Fruit fly (Drosophila melanogaster) whole organism, embryonic: ENCODE data around the gene mof.

ENCODE experiments used
- Blimp-1 ChIP-seq: fragments of 200-800 bp; sonication (Bioruptor generic); optimal IDR thresholded peaks from 3 replicates; lab custom pipeline; 2018; ENCODE audit warnings: missing biosample characterization, missing genetic modification characterization, mild to moderate bottlenecking, moderate library complexity, missing genetic modification reagents
- CG10147 ChIP-seq: fragments of 200-800 bp; sonication (Bioruptor generic); optimal IDR thresholded peaks from 2 replicates; lab custom pipeline; 2019; ENCODE audit warnings: missing biosample characterization, mild to moderate bottlenecking, missing genetic modification characterization, moderate library complexity
- CG10209 ChIP-seq: fragments of 200-800 bp; sonication (Bioruptor generic); optimal IDR thresholded peaks from 3 replicates; lab custom pipeline; 2017; ENCODE audit warnings: missing biosample characterization, mild to moderate bottlenecking, missing genetic modification characterization, missing genetic modification reagents
- CG10366 ChIP-seq: fragments of 200-800 bp; sonication (Bioruptor generic); IDR thresholded peaks from 2 replicates; pipeline ENCODE4 v1.3.6; 2022; ENCODE audit warnings: missing biosample characterization, missing genetic modification characterization
- CG11695 ChIP-seq: fragments of 200-800 bp; sonication (Bioruptor generic); IDR thresholded peaks from 3 replicates; pipeline ENCODE4 v1.3.6; 2022; ENCODE audit warnings: missing biosample characterization, missing genetic modification characterization
- CG12769 ChIP-seq: fragments of 200-800 bp; sonication (Bioruptor generic); optimal IDR thresholded peaks from 2 replicates; lab custom pipeline; 2019; ENCODE audit warnings: missing biosample characterization, mild to moderate bottlenecking, missing genetic modification characterization, moderate library complexity
- CG13287 ChIP-seq: fragments of 200-800 bp; sonication (Bioruptor generic); IDR thresholded peaks from 2 replicates; pipeline ENCODE4 v1.3.6; 2022; ENCODE audit warnings: missing biosample characterization, missing genetic modification characterization; ENCODE audit not compliant: partially characterized antibody
- CG15011 ChIP-seq: fragments of 200-800 bp; sonication (Bioruptor generic); optimal IDR thresholded peaks from 3 replicates; lab custom pipeline; 2018; ENCODE audit warnings: missing biosample characterization, mild to moderate bottlenecking, missing genetic modification characterization
- CG17568 ChIP-seq: fragments of 200-800 bp; sonication (Bioruptor generic); optimal IDR thresholded peaks from 2 replicates; lab custom pipeline; 2018; ENCODE audit warnings: missing biosample characterization, mild to moderate bottlenecking, missing genetic modification characterization, moderate library complexity
- CG2678 ChIP-seq: fragments of 200-800 bp; sonication (Bioruptor generic); optimal IDR thresholded peaks from 3 replicates; lab custom pipeline; 2019; ENCODE audit warnings: missing biosample characterization, mild to moderate bottlenecking, missing genetic modification characterization, moderate library complexity
- CG2712 ChIP-seq: fragments of 200-800 bp; optimal IDR thresholded peaks from 3 replicates; lab custom pipeline; 2019; ENCODE audit warnings: missing biosample characterization, mild to moderate bottlenecking, missing genetic modification characterization, moderate library complexity
- CG3407 ChIP-seq: fragments of 200-800 bp; sonication (Bioruptor generic); optimal IDR thresholded peaks from 2 replicates; lab custom pipeline; 2018; ENCODE audit warnings: missing biosample characterization, mild to moderate bottlenecking, missing genetic modification characterization
- CG34422 ChIP-seq: fragments of 200-800 bp; sonication (Bioruptor generic); IDR thresholded peaks from 3 replicates; pipeline ENCODE4 v1.3.6; 2022; ENCODE audit warnings: missing biosample characterization, missing genetic modification characterization
- CG4360 ChIP-seq: fragments of 200-800 bp; sonication (Bioruptor generic); IDR thresholded peaks from 2 replicates; pipeline ENCODE4 v1.3.6; 2022; ENCODE audit warnings: missing biosample characterization, missing genetic modification characterization
- CG4820 ChIP-seq: fragments of 200-800 bp; sonication (Bioruptor generic); optimal IDR thresholded peaks from 3 replicates; lab custom pipeline; 2016; ENCODE audit warnings: missing biosample characterization, missing genetic modification characterization
- CG6654 ChIP-seq: fragments of 200-800 bp; sonication (Bioruptor generic); optimal IDR thresholded peaks from 2 replicates; lab custom pipeline; 2017; ENCODE audit warnings: missing biosample characterization, mild to moderate bottlenecking, missing genetic modification characterization
- CG6813 ChIP-seq: fragments of 200-800 bp; sonication (Bioruptor generic); optimal IDR thresholded peaks from 2 replicates; lab custom pipeline; 2017; ENCODE audit warnings: missing biosample characterization, missing genetic modification characterization, mild to moderate bottlenecking, moderate library complexity, missing genetic modification reagents
- Chrac-16 ChIP-seq: fragments of 200-800 bp; sonication (Bioruptor generic); optimal IDR thresholded peaks from 3 replicates; lab custom pipeline; 2016; ENCODE audit warnings: missing biosample characterization, missing genetic modification characterization
- CoRest ChIP-seq: fragments of 200-800 bp; sonication (Bioruptor generic); optimal IDR thresholded peaks from 3 replicates; lab custom pipeline; 2018; ENCODE audit warnings: missing biosample characterization, mild to moderate bottlenecking, missing genetic modification characterization, moderate library complexity
- H2.0 ChIP-seq: fragments of 200-800 bp; sonication (Bioruptor generic); IDR thresholded peaks from 2 replicates; pipeline ENCODE4 v1.3.6; 2022; ENCODE audit warnings: missing biosample characterization, missing genetic modification characterization
- HHEX ChIP-seq: fragments of 200-800 bp; sonication (Bioruptor generic); optimal IDR thresholded peaks from 3 replicates; lab custom pipeline; 2017; ENCODE audit warnings: missing biosample characterization, mild to moderate bottlenecking, missing genetic modification characterization, missing genetic modification reagents
- HLHmδ ChIP-seq: fragments of 200-800 bp; sonication (Bioruptor generic); optimal IDR thresholded peaks from 2 replicates; lab custom pipeline; 2018; ENCODE audit warnings: missing biosample characterization, mild to moderate bottlenecking, missing genetic modification characterization, moderate library complexity
- MBD-R2 ChIP-seq: fragments of 200-800 bp; sonication (Bioruptor generic); IDR thresholded peaks from 2 replicates; pipeline ENCODE4 v1.3.6; 2022; ENCODE audit warnings: missing biosample characterization, missing genetic modification characterization
- MTF-1 ChIP-seq: fragments of 200-800 bp; sonication (Bioruptor generic); optimal IDR thresholded peaks from 2 replicates; lab custom pipeline; 2018; ENCODE audit warnings: missing biosample characterization, mild to moderate bottlenecking, missing genetic modification characterization, borderline replicate concordance
- Meics ChIP-seq: fragments of 200-800 bp; sonication (Bioruptor generic); optimal IDR thresholded peaks from 2 replicates; lab custom pipeline; 2017; ENCODE audit warnings: missing biosample characterization, mild to moderate bottlenecking, missing genetic modification characterization
- Oli ChIP-seq: fragments of 200-800 bp; sonication (Bioruptor generic); optimal IDR thresholded peaks from 2 replicates; lab custom pipeline; 2018; ENCODE audit warnings: missing biosample characterization, mild to moderate bottlenecking, missing genetic modification characterization, moderate library complexity
- Ptx1 ChIP-seq: fragments of 200-800 bp; sonication (Bioruptor generic); IDR thresholded peaks from 2 replicates; pipeline ENCODE4 v1.3.6; 2022; ENCODE audit warnings: missing biosample characterization, missing genetic modification characterization
- ab ChIP-seq: fragments of 200-800 bp; sonication (Bioruptor generic); optimal IDR thresholded peaks from 2 replicates; lab custom pipeline; 2016; ENCODE audit warnings: missing biosample characterization, missing genetic modification characterization
- az2 ChIP-seq: fragments of 200-800 bp; sonication (Bioruptor generic); optimal IDR thresholded peaks from 3 replicates; lab custom pipeline; 2016; ENCODE audit warnings: missing biosample characterization, missing genetic modification characterization
- bab2 ChIP-seq: fragments of 200-800 bp; sonication (Bioruptor generic); optimal IDR thresholded peaks from 2 replicates; lab custom pipeline; 2016; ENCODE audit warnings: missing biosample characterization, missing genetic modification characterization
- cg ChIP-seq: fragments of 200-800 bp; sonication (Bioruptor generic); optimal IDR thresholded peaks from 3 replicates; lab custom pipeline; 2019; ENCODE audit warnings: missing biosample characterization, mild to moderate bottlenecking, missing genetic modification characterization, moderate library complexity
- chm ChIP-seq: fragments of 200-800 bp; sonication (Bioruptor generic); IDR thresholded peaks from 2 replicates; pipeline ENCODE4 v1.3.6; 2022; ENCODE audit warnings: missing biosample characterization, missing genetic modification characterization
- crol ChIP-seq: fragments of 200-800 bp; sonication (Bioruptor generic); IDR thresholded peaks from 2 replicates; pipeline ENCODE4 v1.3.6; 2022; ENCODE audit warnings: missing biosample characterization, missing genetic modification characterization
- dan ChIP-seq: fragments of 200-800 bp; sonication (Bioruptor generic); IDR thresholded peaks from 2 replicates; pipeline ENCODE4 v1.3.6; 2022; ENCODE audit warnings: missing biosample characterization, missing genetic modification characterization
- dimm ChIP-seq: fragments of 200-800 bp; sonication (Bioruptor generic); IDR thresholded peaks from 2 replicates; pipeline ENCODE4 v1.3.6; 2022; ENCODE audit warnings: missing biosample characterization, missing genetic modification characterization
- exex ChIP-seq: fragments of 200-800 bp; sonication (Bioruptor generic); optimal IDR thresholded peaks from 4 replicates; lab custom pipeline; 2018; ENCODE audit warnings: missing biosample characterization, mild to moderate bottlenecking, missing genetic modification characterization, moderate library complexity
- gro ChIP-seq: fragments of 200-800 bp; sonication (Bioruptor generic); optimal IDR thresholded peaks from 2 replicates; lab custom pipeline; 2016; ENCODE audit warnings: missing biosample characterization, missing genetic modification characterization
- kay ChIP-seq: fragments of 200-800 bp; sonication (Bioruptor generic); optimal IDR thresholded peaks from 2 replicates; lab custom pipeline; 2016; ENCODE audit warnings: missing biosample characterization, missing genetic modification characterization
- lab ChIP-seq: fragments of 200-800 bp; sonication (Bioruptor generic); optimal IDR thresholded peaks from 3 replicates; lab custom pipeline; 2017; ENCODE audit warnings: missing biosample characterization, missing genetic modification characterization, mild to moderate bottlenecking, moderate library complexity, missing genetic modification reagents
- nom ChIP-seq: fragments of 200-800 bp; sonication (Bioruptor generic); optimal IDR thresholded peaks from 2 replicates; lab custom pipeline; 2017; ENCODE audit warnings: missing biosample characterization, missing genetic modification characterization, mild to moderate bottlenecking, moderate library complexity, missing genetic modification reagents
- p53 ChIP-seq: fragments of 200-800 bp; sonication (Bioruptor generic); optimal IDR thresholded peaks from 2 replicates; lab custom pipeline; 2016; ENCODE audit warnings: missing biosample characterization, missing genetic modification characterization
- salm ChIP-seq: fragments of 200-800 bp; sonication (Bioruptor generic); optimal IDR thresholded peaks from 2 replicates; lab custom pipeline; 2018; ENCODE audit warnings: missing biosample characterization, mild to moderate bottlenecking, missing genetic modification characterization
- schlank ChIP-seq: fragments of 200-800 bp; sonication (Bioruptor generic); optimal IDR thresholded peaks from 2 replicates; lab custom pipeline; 2018; ENCODE audit warnings: missing biosample characterization, mild to moderate bottlenecking, missing genetic modification characterization
- zen ChIP-seq: fragments of 200-800 bp; sonication (Bioruptor generic); optimal IDR thresholded peaks from 3 replicates; lab custom pipeline; 2018; ENCODE audit warnings: missing biosample characterization, mild to moderate bottlenecking, missing genetic modification characterization, moderate library complexity
- zf30C ChIP-seq: fragments of 200-800 bp; sonication (Bioruptor generic); optimal IDR thresholded peaks from 3 replicates; lab custom pipeline; 2018; ENCODE audit warnings: missing biosample characterization, mild to moderate bottlenecking, missing genetic modification characterization

Gene mof

dm6 chrX:5900146-5901093 lies 23.8 kb upstream of the mof start, which contains the start of gene Act5C (continued):
- no peak for TF ChIP-seq HLHmδ (GFP tag; lab: Kevin White, UChicago)
- TF ChIP-seq CG4820 (GFP tag; lab: Kevin White, UChicago), result peak; percentile 92
- peak; percentile 81 for TF ChIP-seq p53 (GFP tag; lab: Kevin White, UChicago)
- peak; percentile 96 for TF ChIP-seq CG2712
- peak; percentile 95 for TF ChIP-seq Oli
- TF ChIP-seq zen (tag; lab: Kevin White, UChicago), result peak; percentile 97
- TF ChIP-seq CG6813 (GFP tag; lab: Kevin White, UChicago), result peak; percentile 88
- peak; percentile 92 for TF ChIP-seq ab (GFP tag; lab: Kevin White, UChicago)
- peak; percentile 93 for TF ChIP-seq Meics (GFP tag; lab: Kevin White, UChicago)
- TF ChIP-seq exex, result peak; percentile 69
- TF ChIP-seq Blimp-1 (GFP tag; lab: Kevin White, UChicago), result peak; percentile 89
- TF ChIP-seq CG6654, result peak; percentile 77
- TF ChIP-seq dimm (GFP tag; lab: Robert Waterston, UW), result peak; percentile 70
- TF ChIP-seq CG10147, result peak; percentile 82
- peak; percentile 93 for TF ChIP-seq Ptx1 (GFP tag; lab: Robert Waterston, UW)
- peak; percentile 93 for TF ChIP-seq gro (GFP tag; lab: Kevin White, UChicago)
- TF ChIP-seq MTF-1 (GFP tag; lab: Kevin White, UChicago), result peak; percentile 89
- TF ChIP-seq nom (GFP tag; lab: Kevin White, UChicago), result peak; percentile 92
- TF ChIP-seq, all 482 proteins: peak for 432

DNA sequence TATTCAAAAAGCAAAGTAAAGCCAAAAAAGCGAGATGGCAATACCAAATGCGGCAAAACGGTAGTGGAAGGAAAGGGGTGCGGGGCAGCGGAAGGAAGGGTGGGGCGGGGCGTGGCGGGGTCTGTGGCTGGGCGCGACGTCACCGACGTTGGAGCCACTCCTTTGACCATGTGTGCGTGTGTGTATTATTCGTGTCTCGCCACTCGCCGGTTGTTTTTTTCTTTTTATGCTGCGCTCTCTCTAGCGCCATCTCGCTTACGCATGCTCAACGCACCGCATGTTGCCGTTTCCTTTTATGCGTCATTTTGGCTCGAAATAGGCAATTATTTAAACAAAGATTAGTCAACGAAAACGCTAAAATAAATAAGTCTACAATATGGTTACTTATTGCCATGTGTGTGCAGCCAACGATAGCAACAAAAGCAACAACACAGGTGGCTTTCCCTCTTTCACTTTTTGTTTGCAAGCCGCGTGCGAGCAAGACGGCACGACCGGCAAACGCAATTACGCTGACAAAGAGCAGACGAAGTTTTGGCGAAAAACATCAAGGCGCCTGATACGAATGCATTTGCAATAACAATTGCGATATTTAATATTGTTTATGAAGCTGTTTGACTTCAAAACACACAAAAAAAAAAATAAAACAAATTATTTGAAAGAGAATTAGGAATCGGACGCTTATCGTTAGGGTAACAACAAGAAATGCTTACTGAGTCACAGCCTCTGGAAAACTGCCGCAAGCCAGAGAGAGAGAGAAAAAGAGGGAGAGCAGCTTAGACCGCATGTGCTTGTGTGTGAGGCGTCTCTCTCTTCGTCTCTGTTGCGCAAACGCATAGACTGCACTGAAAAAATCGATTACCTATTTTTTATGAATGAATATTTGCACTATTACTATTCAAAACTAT lies 22.8 kb upstream of the mof start:
- TF ChIP-seq CG17568, result peak; percentile 9
- no peak for TF ChIP-seq az2 (GFP tag; lab: Kevin White, UChicago)
- TF ChIP-seq Chrac-16, result no peak
- TF ChIP-seq CG12769 (tag; lab: Kevin White, UChicago), result peak; percentile 53
- TF ChIP-seq MBD-R2 (GFP tag; lab: Robert Waterston, UW), result no peak; the same call in 1 of the 2 replicates
- no peak for TF ChIP-seq CG15011 (GFP tag; lab: Kevin White, UChicago)
- no peak for TF ChIP-seq bab2 (GFP tag; lab: Kevin White, UChicago)
- peak; percentile 54 for TF ChIP-seq CG4360 (GFP tag; lab: Robert Waterston, UW)
- no peak for TF ChIP-seq dan (GFP tag; lab: Robert Waterston, UW)
- peak; percentile 11 for TF ChIP-seq CG2678 (tag; lab: Kevin White, UChicago)
- TF ChIP-seq zf30C, result no peak
- TF ChIP-seq kay (GFP tag; lab: Kevin White, UChicago), result no peak
- no peak for TF ChIP-seq CoRest (tag; lab: Kevin White, UChicago)
- no peak for TF ChIP-seq CG10209 (GFP tag; lab: Kevin White, UChicago)
- peak; percentile 58; the same call in 1 of the 2 replicates for TF ChIP-seq chm (GFP tag; lab: Robert Waterston, UW)
- TF ChIP-seq HHEX (GFP tag; lab: Kevin White, UChicago), result peak; percentile 26
- TF ChIP-seq CG11695 (GFP tag; lab: Robert Waterston, UW), result no peak
- no peak for TF ChIP-seq CG10366 (GFP tag; lab: Robert Waterston, UW)
- peak; percentile 100 for TF ChIP-seq crol
- peak; percentile 61 for TF ChIP-seq cg (GFP tag; lab: Kevin White, UChicago)
- peak; percentile 30 for TF ChIP-seq CG3407
- TF ChIP-seq salm, result no peak
- TF ChIP-seq H2.0 (GFP tag; lab: Robert Waterston, UW), result no peak
- TF ChIP-seq CG34422 (GFP tag; lab: Robert Waterston, UW), result peak; percentile 78; the same call in 2 of the 3 replicates
- TF ChIP-seq lab (GFP tag; lab: Kevin White, UChicago), result peak; percentile 61
- TF ChIP-seq CG13287 (GFP tag; lab: Robert Waterston, UW), result peak; percentile 17; the same call in 1 of the 2 replicates
- peak; percentile 31 for TF ChIP-seq schlank
